Worm (Caenorhabditis elegans) whole organism, late embryonic: Measurements from ENCODE around the gene ttx-1.

Source experiments
- C08G9.2 ChIP-seq: sonication (generic microtip); optimal IDR thresholded peaks from 2 replicates; lab custom pipeline; 2016; ENCODE audit warnings: mild to moderate bottlenecking, missing genetic modification characterization, moderate library complexity, missing compliant biosample characterization
- F13H6.1 ChIP-seq: sonication (generic microtip); optimal IDR thresholded peaks from 2 replicates; lab custom pipeline; 2016; ENCODE audit warnings: missing genetic modification characterization, missing compliant biosample characterization
- ahr-1 ChIP-seq: sonication (generic microtip); optimal IDR thresholded peaks from 2 replicates; lab custom pipeline; 2016; ENCODE audit warnings: missing genetic modification characterization, missing compliant biosample characterization
- ceh-14 ChIP-seq: sonication (generic microtip); optimal IDR thresholded peaks from 2 replicates; lab custom pipeline; 2016; ENCODE audit warnings: missing genotype, missing genetic modification characterization, missing compliant biosample characterization
- ceh-22 ChIP-seq: sonication (generic microtip); optimal IDR thresholded peaks from 2 replicates; lab custom pipeline; 2017; ENCODE audit warnings: missing biosample characterization, missing genetic modification characterization
- ceh-30 ChIP-seq: fragments of 150-350 bp; optimal IDR thresholded peaks from 2 replicates; lab custom pipeline; 2014; ENCODE audit warnings: missing biosample characterization, missing genetic modification characterization
- ceh-31 ChIP-seq: sonication (generic microtip); optimal IDR thresholded peaks from 2 replicates; lab custom pipeline; 2016; ENCODE audit warnings: missing genetic modification characterization, missing compliant biosample characterization
- ceh-34 ChIP-seq: sonication (generic microtip); optimal IDR thresholded peaks from 2 replicates; lab custom pipeline; 2016; ENCODE audit warnings: mild to moderate bottlenecking, missing genetic modification characterization, missing compliant biosample characterization
- ceh-48 ChIP-seq: sonication (generic microtip); optimal IDR thresholded peaks from 2 replicates; lab custom pipeline; 2016; ENCODE audit warnings: missing genetic modification characterization, inconsistent platforms, missing compliant biosample characterization
- ceh-6 ChIP-seq: fragments of 200-800 bp; sonication (Bioruptor generic); optimal IDR thresholded peaks from 2 replicates; lab custom pipeline; 2018; ENCODE audit warnings: mild to moderate bottlenecking, missing genetic modification characterization, missing compliant biosample characterization
- ceh-9 ChIP-seq: sonication (generic microtip); optimal IDR thresholded peaks from 2 replicates; lab custom pipeline; 2016; ENCODE audit warnings: mild to moderate bottlenecking, missing genetic modification characterization, inconsistent platforms, missing compliant biosample characterization
- elt-2 ChIP-seq: sonication (generic microtip); optimal IDR thresholded peaks from 2 replicates; lab custom pipeline; 2016; ENCODE audit warnings: missing genetic modification reagents, missing genetic modification characterization, missing compliant biosample characterization
- elt-4 ChIP-seq: sonication (generic microtip); optimal IDR thresholded peaks from 2 replicates; lab custom pipeline; 2016; ENCODE audit warnings: missing genetic modification characterization, missing compliant biosample characterization
- ets-4 ChIP-seq: sonication (generic microtip); optimal IDR thresholded peaks from 2 replicates; lab custom pipeline; 2016; ENCODE audit warnings: missing genetic modification characterization, missing compliant biosample characterization
- eyg-1 ChIP-seq: sonication (generic microtip); optimal IDR thresholded peaks from 2 replicates; lab custom pipeline; 2016; ENCODE audit warnings: missing genotype, missing genetic modification characterization, missing compliant biosample characterization
- fax-1 ChIP-seq: sonication (generic microtip); optimal IDR thresholded peaks from 2 replicates; lab custom pipeline; 2016; ENCODE audit warnings: missing genotype, missing genetic modification characterization, missing compliant biosample characterization
- fkh-6 ChIP-seq: sonication (generic microtip); optimal IDR thresholded peaks from 2 replicates; lab custom pipeline; 2016; ENCODE audit warnings: missing genetic modification characterization, missing compliant biosample characterization
- gmeb-2 ChIP-seq: sonication (generic microtip); optimal IDR thresholded peaks from 2 replicates; lab custom pipeline; 2016; ENCODE audit warnings: missing genetic modification characterization, inconsistent platforms, missing compliant biosample characterization
- hlh-15 ChIP-seq: sonication (generic microtip); optimal IDR thresholded peaks from 2 replicates; lab custom pipeline; 2016; ENCODE audit warnings: missing genetic modification characterization, missing compliant biosample characterization
- hlh-30 ChIP-seq: sonication (generic microtip); optimal IDR thresholded peaks from 2 replicates; lab custom pipeline; 2017; ENCODE audit warnings: antibody characterized with exemption, missing genetic modification characterization, missing compliant biosample characterization; ENCODE audit not compliant: insufficient read depth
- hlh-6 ChIP-seq: sonication (generic microtip); optimal IDR thresholded peaks from 2 replicates; lab custom pipeline; 2016; ENCODE audit warnings: missing genotype, missing genetic modification characterization, missing compliant biosample characterization
- lim-6 ChIP-seq: sonication (generic microtip); optimal IDR thresholded peaks from 2 replicates; lab custom pipeline; 2016; ENCODE audit warnings: missing genetic modification characterization, missing compliant biosample characterization
- madf-2 ChIP-seq: sonication (generic microtip); optimal IDR thresholded peaks from 2 replicates; lab custom pipeline; 2017; ENCODE audit warnings: missing genetic modification characterization, missing compliant biosample characterization
- mec-3 ChIP-seq: sonication (generic microtip); optimal IDR thresholded peaks from 2 replicates; lab custom pipeline; 2016; ENCODE audit warnings: borderline replicate concordance, missing genetic modification characterization, missing compliant biosample characterization
- nfya-1 ChIP-seq: sonication (generic microtip); optimal IDR thresholded peaks from 2 replicates; lab custom pipeline; 2017; ENCODE audit warnings: missing genetic modification characterization, mild to moderate bottlenecking, missing compliant biosample characterization, antibody characterized with exemption, moderate library complexity
- nhr-11 ChIP-seq: fragments of 150-350 bp; optimal IDR thresholded peaks from 2 replicates; lab custom pipeline; 2014; ENCODE audit warnings: missing biosample characterization, missing genetic modification characterization
- nhr-232 ChIP-seq: sonication (generic microtip); optimal IDR thresholded peaks from 2 replicates; lab custom pipeline; 2016; ENCODE audit warnings: missing genetic modification characterization, missing compliant biosample characterization
- pha-4 ChIP-seq: fragments of 150-350 bp; optimal IDR thresholded peaks from 2 replicates; lab custom pipeline; 2018; ENCODE audit warnings: missing biosample characterization, missing genetic modification reagents, missing genetic modification characterization
- pros-1 ChIP-seq: fragments of 150-350 bp; optimal IDR thresholded peaks from 2 replicates; lab custom pipeline; 2014; ENCODE audit warnings: missing biosample characterization, missing genetic modification reagents, missing genetic modification characterization
- sox-2 ChIP-seq: fragments of 200-800 bp; sonication (Bioruptor generic); IDR thresholded peaks from 2 replicates; pipeline ENCODE4 v1.3.6; 2022; ENCODE audit warnings: missing genetic modification reagents, missing genetic modification characterization, missing compliant biosample characterization
- sox-4 ChIP-seq: sonication (generic microtip); optimal IDR thresholded peaks from 2 replicates; lab custom pipeline; 2017; ENCODE audit warnings: mild to moderate bottlenecking, missing genetic modification characterization, inconsistent platforms, missing compliant biosample characterization
- syd-9 ChIP-seq: sonication (generic microtip); optimal IDR thresholded peaks from 2 replicates; lab custom pipeline; 2016; ENCODE audit warnings: mild to moderate bottlenecking, missing genetic modification characterization, moderate library complexity, missing compliant biosample characterization
- tbx-2 ChIP-seq: sonication (generic microtip); optimal IDR thresholded peaks from 2 replicates; lab custom pipeline; 2016; ENCODE audit warnings: missing genetic modification characterization, missing compliant biosample characterization
- tbx-7 ChIP-seq: sonication (generic microtip); optimal IDR thresholded peaks from 2 replicates; lab custom pipeline; 2016; ENCODE audit warnings: missing genotype, missing genetic modification characterization, missing compliant biosample characterization
- unc-55 ChIP-seq: sonication (generic microtip); optimal IDR thresholded peaks from 2 replicates; lab custom pipeline; 2017; ENCODE audit warnings: missing biosample characterization, missing genetic modification reagents, missing genetic modification characterization

Gene ttx-1

DNA sequence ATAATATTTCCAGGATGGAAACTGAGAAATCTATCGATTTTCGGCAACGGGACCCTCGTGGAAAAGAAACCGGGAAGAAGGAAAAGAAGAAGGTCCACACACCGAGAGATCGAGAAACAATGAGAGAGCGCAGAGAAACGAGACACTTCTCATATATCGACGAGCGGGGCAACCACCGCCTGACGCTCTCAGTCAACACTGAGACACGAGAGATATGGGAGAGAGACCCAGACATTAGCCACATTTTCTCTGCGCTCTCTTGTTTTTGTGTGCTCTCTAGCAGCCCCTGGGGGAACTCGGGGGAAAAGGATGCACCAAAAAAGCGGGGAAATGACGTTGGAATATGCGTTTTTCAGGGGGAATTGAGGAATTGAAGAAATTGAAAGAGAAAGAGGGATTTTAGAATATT lies 58.2 kb downstream of the ttx-1 start (continued):
- no peak for TF ChIP-seq sox-2 (GFP tag; lab: Robert Waterston, UW)
- peak; percentile 73 for TF ChIP-seq unc-55 (GFP tag; lab: Kevin White, UChicago)
- no peak for TF ChIP-seq eyg-1
- no peak for TF ChIP-seq ceh-22 (tag; lab: Kevin White, UChicago)
- no peak for TF ChIP-seq ahr-1 (tag; lab: Kevin White, UChicago)
- TF ChIP-seq nhr-232 (tag; lab: Kevin White, UChicago): no peak
- no peak for TF ChIP-seq pros-1
- peak; percentile 91 for TF ChIP-seq ceh-34
- TF ChIP-seq ceh-48 (tag; lab: Kevin White, UChicago): peak; percentile 97
- TF ChIP-seq ets-4 (tag; lab: Kevin White, UChicago): no peak
- peak; percentile 82 for TF ChIP-seq ceh-31 (tag; lab: Kevin White, UChicago)
- no peak for TF ChIP-seq hlh-15 (tag; lab: Kevin White, UChicago)
- TF ChIP-seq elt-4 (tag; lab: Kevin White, UChicago): no peak
- peak; percentile 33 for TF ChIP-seq ceh-14 (tag; lab: Kevin White, UChicago)
- no peak for TF ChIP-seq fkh-6
- peak; percentile 67 for TF ChIP-seq tbx-2 (tag; lab: Kevin White, UChicago)
- no peak for TF ChIP-seq gmeb-2 (tag; lab: Kevin White, UChicago)
- no peak for TF ChIP-seq pha-4 (tag; lab: Kevin White, UChicago)
- no peak for TF ChIP-seq hlh-6
- TF ChIP-seq ceh-30 (tag; lab: Kevin White, UChicago): no peak
- no peak for TF ChIP-seq mec-3
- no peak for TF ChIP-seq nhr-11 (tag; lab: Kevin White, UChicago)
- TF ChIP-seq elt-2: no peak
- TF ChIP-seq syd-9 (tag; lab: Kevin White, UChicago): peak; percentile 10
- TF ChIP-seq F13H6.1 (tag; lab: Kevin White, UChicago): no peak
- TF ChIP-seq ceh-9 (tag; lab: Kevin White, UChicago): no peak
- no peak for TF ChIP-seq sox-4 (tag; lab: Kevin White, UChicago)
- no peak for TF ChIP-seq tbx-7 (tag; lab: Kevin White, UChicago)
- peak; percentile 76 for TF ChIP-seq nfya-1 (tag; lab: Kevin White, UChicago)
- TF ChIP-seq ceh-6 (GFP tag; lab: Kevin White, UChicago): no peak
- no peak for TF ChIP-seq madf-2 (tag; lab: Kevin White, UChicago)
- no peak for TF ChIP-seq fax-1 (tag; lab: Kevin White, UChicago)
- TF ChIP-seq, all 69 proteins: peak for 13

ce11 chrV:20004385-20004784 lies 59.6 kb downstream of the ttx-1 start, which contains the start of gene unc-51:
Gene unc-51, minus strand, starts transcription at chrV:20004485.
- TF ChIP-seq hlh-30 (no peak), eyg-1 (no peak), C08G9.2 (tag; lab: Kevin White, UChicago) (no peak), lim-6 (no peak), ceh-14 (tag; lab: Kevin White, UChicago) (no peak), gmeb-2 (tag; lab: Kevin White, UChicago) (no peak), hlh-15 (tag; lab: Kevin White, UChicago) (no peak)
